Worm (Caenorhabditis elegans): Measurements from ENCODE around the gene C36C9.12.
A peak's percentile ranks its signal among the peaks of the same experiment; 100 is the strongest.

The C36C9.12 gene

DNA sequence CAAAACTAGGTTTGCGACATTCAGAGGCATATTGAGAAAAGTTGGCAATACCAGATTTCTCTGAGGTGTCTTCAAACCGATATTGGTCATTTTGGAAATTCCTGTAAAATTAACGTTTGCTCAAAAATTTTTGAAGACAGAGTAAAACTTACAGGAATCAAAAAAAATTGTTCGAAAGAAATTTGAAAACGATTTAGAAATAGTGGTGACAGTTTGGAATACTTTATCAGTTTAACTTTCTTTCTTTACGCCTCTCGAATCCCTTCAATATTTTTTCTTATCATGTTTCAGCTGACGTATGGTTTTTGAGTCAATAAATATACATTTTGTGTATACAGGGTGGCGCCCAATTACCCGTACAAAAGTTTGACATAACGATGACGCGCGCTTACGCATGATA, 28.6 kb upstream of the C36C9.12 start, which contains the start of gene fbxa-53:
Gene fbxa-53, minus strand, starts transcription at position 101 of the 400 bp plus-strand sequence.
- TF ChIP-seq ceh-45 (GFP tag; IDR thresholded peaks at IDR 0.05) (no peak), fax-1 (tag; optimal IDR thresholded peaks at IDR 0.05) (no peak), C08G9.2 (tag; optimal IDR thresholded peaks at IDR 0.05) (no peak), nhr-11 (tag; optimal IDR thresholded peaks at IDR 0.05) (no peak), dve-1 (tag; optimal IDR thresholded peaks at IDR 0.05) (no peak), unc-42 (tag; optimal IDR thresholded peaks at IDR 0.05) (no peak), ztf-16 (tag; optimal IDR thresholded peaks at IDR 0.05) (no peak), unc-86 (tag; optimal IDR thresholded peaks at IDR 0.05) (no peak), fkh-6 (tag; optimal IDR thresholded peaks at IDR 0.05) (no peak)

DNA sequence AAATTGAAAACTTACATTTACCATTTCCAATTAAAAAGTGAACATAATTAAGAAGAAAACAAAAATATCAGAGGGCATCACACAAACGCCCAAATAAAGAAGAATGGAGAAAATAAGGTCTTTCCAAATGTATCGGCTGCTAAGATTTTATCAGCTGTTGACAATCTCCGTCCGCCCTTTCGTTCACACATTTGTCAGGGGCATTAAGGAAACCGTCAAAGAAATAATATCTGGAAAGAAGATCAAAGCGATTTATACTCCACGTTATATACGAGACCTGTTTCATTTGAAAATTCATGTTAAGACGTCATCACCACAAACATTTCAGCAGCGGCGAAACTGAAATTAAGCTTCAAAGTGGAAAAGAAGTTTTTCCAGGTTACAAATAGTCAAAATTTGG, 22.6 kb upstream of the C36C9.12 start, which contains the start of gene fbxa-52:
Gene fbxa-52, minus strand, starts transcription at position 101 of the 400 bp plus-strand sequence.
- TF ChIP-seq nhr-11 (tag; optimal IDR thresholded peaks at IDR 0.05) (no peak), pag-3 (tag; optimal IDR thresholded peaks at IDR 0.05; ENCODE audit: borderline replicate concordance) (no peak)

DNA sequence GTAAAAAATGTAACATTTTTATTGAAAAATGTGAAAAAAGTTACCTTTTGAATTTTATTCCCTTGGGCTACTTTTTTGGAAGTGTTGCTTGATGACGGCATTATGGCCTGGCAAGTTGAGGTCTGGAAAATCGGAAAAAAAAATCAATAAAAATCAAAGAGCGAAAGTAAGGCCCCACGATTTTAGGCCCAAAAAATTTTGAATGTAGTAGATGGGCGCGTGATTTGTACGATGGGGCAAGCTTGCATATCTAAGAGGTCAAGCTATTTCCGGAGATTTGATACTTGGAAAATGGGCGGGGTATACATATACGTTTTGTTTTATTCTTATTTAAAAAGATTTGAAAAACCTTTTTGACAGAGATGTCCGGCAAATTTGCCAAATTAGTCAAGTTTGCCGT, 16.6 kb upstream of the C36C9.12 start, which contains the start of gene F07G6.5:
Gene F07G6.5, minus strand, starts transcription at position 101 of the 400 bp plus-strand sequence.
- TF ChIP-seq sox-2 (GFP tag; IDR thresholded peaks at IDR 0.05) (no peak), fax-1 (tag; optimal IDR thresholded peaks at IDR 0.05) (no peak), ceh-9 (tag; optimal IDR thresholded peaks at IDR 0.05) (no peak), nhr-11 (tag; optimal IDR thresholded peaks at IDR 0.05) (no peak), F13H6.1 (tag; optimal IDR thresholded peaks at IDR 0.05) (no peak), Y22D7AL.16 (tag; optimal IDR thresholded peaks at IDR 0.05) (no peak), dmd-4 (tag; optimal IDR thresholded peaks at IDR 0.05; ENCODE audit: borderline replicate concordance) (no peak), mec-3 (tag; optimal IDR thresholded peaks at IDR 0.05; ENCODE audit: borderline replicate concordance) (no peak), ceh-31 (tag; optimal IDR thresholded peaks at IDR 0.05) (no peak)

DNA sequence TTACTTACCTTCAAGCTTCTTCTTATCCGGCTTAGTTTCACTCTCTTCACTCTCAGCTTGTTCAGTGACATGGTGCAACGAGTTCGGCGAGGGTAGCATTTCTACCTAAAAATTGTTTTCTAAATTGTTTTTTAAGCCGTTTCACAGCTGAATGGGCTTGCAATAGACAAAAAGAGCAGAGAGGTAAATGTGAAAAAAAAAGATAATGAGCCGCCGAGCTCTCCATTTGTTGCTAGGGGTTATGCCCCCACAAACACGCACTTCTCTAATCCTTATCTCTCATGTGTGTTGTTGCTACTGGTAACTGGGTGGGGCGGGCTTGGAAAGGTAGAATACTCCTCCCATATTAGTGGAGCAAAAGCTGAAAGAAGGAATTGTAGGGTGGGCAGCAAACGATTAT, 13.9 kb upstream of the C36C9.12 start, which contains the start of gene C36C9.5:
Gene C36C9.5, minus strand, starts transcription at position 101 of the 400 bp plus-strand sequence.
- TF ChIP-seq zip-5 (tag; optimal IDR thresholded peaks at IDR 0.05) (no peak), Y22D7AL.16 (tag; optimal IDR thresholded peaks at IDR 0.05) (no peak), hlh-15 (tag; optimal IDR thresholded peaks at IDR 0.05) (no peak), ceh-2 (tag; optimal IDR thresholded peaks at IDR 0.05) (no peak), F13H6.1 (tag; optimal IDR thresholded peaks at IDR 0.05) (no peak), unc-55 (GFP tag; optimal IDR thresholded peaks at IDR 0.05) (no peak), fax-1 (tag; optimal IDR thresholded peaks at IDR 0.05) (no peak), hlh-13 (GFP tag; optimal IDR thresholded peaks at IDR 0.05) (no peak), ceh-45 (GFP tag; IDR thresholded peaks at IDR 0.05) (no peak), elt-2 (tag; optimal IDR thresholded peaks at IDR 0.05) (no peak), tbx-2 (tag; optimal IDR thresholded peaks at IDR 0.05) (no peak), ztf-16 (tag; optimal IDR thresholded peaks at IDR 0.05) (no peak), ceh-22 (tag; optimal IDR thresholded peaks at IDR 0.05) (no peak), elt-4 (tag; optimal IDR thresholded peaks at IDR 0.05) (no peak), syd-9 (tag; optimal IDR thresholded peaks at IDR 0.05) (no peak)

DNA sequence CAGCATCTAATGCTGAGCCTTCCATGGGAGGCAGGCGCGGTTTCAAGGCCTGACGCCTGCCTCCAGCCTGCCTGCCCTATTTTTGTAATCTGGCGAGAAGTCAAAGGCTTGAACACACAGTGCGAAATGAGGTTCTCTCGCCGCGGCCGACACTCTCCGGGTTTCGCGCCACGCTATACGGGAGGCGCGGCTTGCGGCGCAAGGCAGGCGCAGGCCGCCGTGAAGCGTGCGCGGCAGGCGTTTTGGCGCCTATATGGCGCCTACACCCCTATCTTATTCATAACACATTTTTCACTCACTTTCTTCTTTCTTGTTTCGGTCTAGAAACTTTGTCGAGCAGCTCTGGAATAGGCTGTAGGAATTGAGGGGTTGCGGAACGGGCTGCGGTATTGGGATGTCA, 13.2 kb upstream of the C36C9.12 start:
- no peak for TF ChIP-seq C38D4.7 (GFP tag; optimal IDR thresholded peaks at IDR 0.05)
- TF ChIP-seq elt-4 (tag; optimal IDR thresholded peaks at IDR 0.05), result peak; percentile 60

DNA sequence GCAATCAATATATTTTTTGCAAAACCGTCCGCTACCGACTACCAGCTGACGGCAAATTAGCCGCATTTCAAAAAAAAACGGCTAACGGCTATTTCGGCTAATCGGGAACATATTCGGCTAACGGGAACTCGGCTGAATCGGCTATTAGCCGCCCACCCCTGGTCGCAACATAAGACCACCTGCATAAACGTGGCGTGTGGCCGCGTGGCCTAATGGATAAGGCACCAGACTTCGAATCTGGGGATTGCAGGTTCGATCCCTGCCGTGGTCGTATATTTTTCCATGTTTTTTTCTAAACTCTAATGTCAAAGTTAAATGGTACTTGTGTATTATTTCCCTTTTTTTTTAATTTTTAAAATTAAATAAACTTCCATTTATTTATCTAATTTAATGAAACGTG, 8.6 kb upstream of the C36C9.12 start:
- TF ChIP-seq ceh-22 (tag; optimal IDR thresholded peaks at IDR 0.05) (no peak), ets-4 (tag; optimal IDR thresholded peaks at IDR 0.05) (no peak), hlh-8 (tag; optimal IDR thresholded peaks at IDR 0.05) (no peak), che-1 (tag; optimal IDR thresholded peaks at IDR 0.05) (no peak)
